Worm (Caenorhabditis elegans) whole organism, L2 larva: Measurements from ENCODE around the gene F49C12.6.

Experiments
- C34F6.9 ChIP-seq: fragments of 150-350 bp; optimal IDR thresholded peaks from 2 replicates; lab custom pipeline; 2014; ENCODE audit warnings: missing biosample characterization, missing genetic modification characterization
- F13H6.1 ChIP-seq: sonication (generic microtip); optimal IDR thresholded peaks from 2 replicates; lab custom pipeline; 2016; ENCODE audit warnings: missing genetic modification characterization, missing compliant biosample characterization
- R02D3.7 ChIP-seq: fragments of 150-350 bp; optimal IDR thresholded peaks from 2 replicates; lab custom pipeline; 2014; ENCODE audit warnings: missing biosample characterization, missing genetic modification characterization
- Y55F3AM.14 ChIP-seq: fragments of 200-800 bp; sonication (Bioruptor generic); optimal IDR thresholded peaks from 2 replicates; lab custom pipeline; 2018; ENCODE audit warnings: mild to moderate bottlenecking, missing genetic modification characterization, missing compliant biosample characterization
- ZK546.5 ChIP-seq: sonication (generic microtip); optimal IDR thresholded peaks from 2 replicates; lab custom pipeline; 2017; ENCODE audit warnings: missing biosample characterization, missing genetic modification characterization
- alr-1 ChIP-seq: fragments of 150-350 bp; optimal IDR thresholded peaks from 2 replicates; lab custom pipeline; 2014; ENCODE audit warnings: missing biosample characterization, missing genetic modification characterization
- aly-2 ChIP-seq: fragments of 150-350 bp; optimal IDR thresholded peaks from 2 replicates; lab custom pipeline; 2014; ENCODE audit warnings: missing biosample characterization, missing genetic modification characterization
- ama-1 ChIP-seq: fragments of 150-350 bp; optimal IDR thresholded peaks from 2 replicates; lab custom pipeline; 2018; ENCODE audit warnings: inconsistent platforms
- ceh-16 ChIP-seq: fragments of 150-350 bp; optimal IDR thresholded peaks from 2 replicates; lab custom pipeline; 2014; ENCODE audit warnings: missing biosample characterization, missing genetic modification characterization
- ceh-82 ChIP-seq: fragments of 150-350 bp; optimal IDR thresholded peaks from 2 replicates; lab custom pipeline; 2014; ENCODE audit warnings: missing biosample characterization, missing genetic modification characterization
- crh-2 ChIP-seq: sonication (generic microtip); optimal IDR thresholded peaks from 2 replicates; lab custom pipeline; 2017; ENCODE audit warnings: missing biosample characterization, missing genetic modification characterization
- egl-27 ChIP-seq: sonication (generic microtip); optimal IDR thresholded peaks from 3 replicates; lab custom pipeline; 2017; ENCODE audit warnings: missing biosample characterization, missing genetic modification reagents, missing genetic modification characterization
- elt-1 ChIP-seq: fragments of 150-350 bp; optimal IDR thresholded peaks from 2 replicates; lab custom pipeline; 2014; ENCODE audit warnings: missing biosample characterization, missing genetic modification characterization
- elt-3 ChIP-seq: sonication (generic microtip); optimal IDR thresholded peaks from 2 replicates; lab custom pipeline; 2017; ENCODE audit warnings: missing biosample characterization, missing genetic modification characterization
- fos-1 ChIP-seq: fragments of 150-350 bp; optimal IDR thresholded peaks from 2 replicates; lab custom pipeline; 2014; ENCODE audit warnings: missing biosample characterization, missing genetic modification characterization
- lin-11 ChIP-seq: fragments of 150-350 bp; sonication (generic microtip); optimal IDR thresholded peaks from 2 replicates; lab custom pipeline; 2014; ENCODE audit warnings: missing biosample characterization, missing genetic modification characterization, inconsistent platforms, mixed read lengths
- lin-13 ChIP-seq: fragments of 150-350 bp; optimal IDR thresholded peaks from 2 replicates; lab custom pipeline; 2014; ENCODE audit warnings: missing biosample characterization, missing genetic modification reagents, missing genetic modification characterization
- lin-39 ChIP-seq: fragments of 150-350 bp; optimal IDR thresholded peaks from 2 replicates; lab custom pipeline; 2014; ENCODE audit warnings: missing biosample characterization, missing genetic modification reagents, missing genetic modification characterization
- lsy-2 ChIP-seq, 2 experiments: fragments of 150-350 bp in 1 of 2; sonication (generic microtip) in 1 of 2; optimal IDR thresholded peaks; 2 replicates each; lab custom pipeline; 2014 to 2017; ENCODE audit warnings: missing biosample characterization in 2 of 2, missing genetic modification characterization in 2 of 2
- mbf-1 ChIP-seq: sonication (generic microtip); optimal IDR thresholded peaks from 2 replicates; lab custom pipeline; 2017; ENCODE audit warnings: missing biosample characterization, missing genetic modification characterization
- mdl-1 ChIP-seq, 2 experiments: fragments of 150-350 bp in 1 of 2; sonication (generic microtip) in 1 of 2; optimal IDR thresholded peaks; 2 replicates each; lab custom pipeline; 2017; ENCODE audit warnings: missing biosample characterization in 2 of 2, missing genetic modification characterization in 2 of 2
- nhr-10 ChIP-seq: sonication (generic microtip); optimal IDR thresholded peaks from 2 replicates; lab custom pipeline; 2017; ENCODE audit warnings: missing biosample characterization, missing genetic modification characterization
- nhr-11 ChIP-seq: fragments of 150-350 bp; optimal IDR thresholded peaks from 2 replicates; lab custom pipeline; 2014; ENCODE audit warnings: missing biosample characterization, missing genetic modification characterization
- nhr-12 ChIP-seq: fragments of 150-350 bp; optimal IDR thresholded peaks from 2 replicates; lab custom pipeline; 2014; ENCODE audit warnings: missing biosample characterization, missing genetic modification characterization
- nhr-21 ChIP-seq: fragments of 150-350 bp; optimal IDR thresholded peaks from 2 replicates; lab custom pipeline; 2014; ENCODE audit warnings: missing biosample characterization, missing genetic modification characterization
- nhr-23 ChIP-seq: fragments of 150-350 bp; optimal IDR thresholded peaks from 2 replicates; lab custom pipeline; 2014; ENCODE audit warnings: missing biosample characterization, missing genetic modification reagents, missing genetic modification characterization
- nhr-237 ChIP-seq: fragments of 150-350 bp; optimal IDR thresholded peaks from 2 replicates; lab custom pipeline; 2014; ENCODE audit warnings: missing biosample characterization, missing genetic modification characterization
- nhr-25 ChIP-seq: fragments of 150-350 bp; sonication (generic microtip); optimal IDR thresholded peaks from 3 replicates; lab custom pipeline; 2014; ENCODE audit warnings: missing biosample characterization, missing genetic modification characterization
- nhr-6 ChIP-seq: fragments of 150-350 bp; optimal IDR thresholded peaks from 2 replicates; lab custom pipeline; 2014; ENCODE audit warnings: missing biosample characterization, missing genetic modification characterization
- peb-1 ChIP-seq: fragments of 150-350 bp; optimal IDR thresholded peaks from 2 replicates; lab custom pipeline; 2014; ENCODE audit warnings: missing biosample characterization, missing genetic modification characterization
- sem-4 ChIP-seq: fragments of 150-350 bp; optimal IDR thresholded peaks from 2 replicates; lab custom pipeline; 2014; ENCODE audit warnings: missing biosample characterization, missing genetic modification reagents, missing genetic modification characterization
- skn-1 ChIP-seq: sonication (generic microtip); optimal IDR thresholded peaks from 2 replicates; lab custom pipeline; 2017; ENCODE audit warnings: missing biosample characterization, missing genetic modification characterization
- sma-3 ChIP-seq: sonication (generic microtip); optimal IDR thresholded peaks from 2 replicates; lab custom pipeline; 2016; ENCODE audit warnings: missing genetic modification reagents, missing genetic modification characterization, missing compliant biosample characterization
- sma-9 ChIP-seq, 2 experiments: fragments of 150-350 bp in 1 of 2; sonication (generic microtip) in 1 of 2; optimal IDR thresholded peaks; 2 replicates each; lab custom pipeline; 2014 to 2016; ENCODE audit warnings: missing genetic modification characterization in 2 of 2, mild to moderate bottlenecking in 1 of 2, missing biosample characterization in 1 of 2, missing compliant biosample characterization in 1 of 2, missing genetic modification reagents in 1 of 2, moderate library complexity in 1 of 2
- snpc-4 ChIP-seq: fragments of 150-350 bp; optimal IDR thresholded peaks from 2 replicates; lab custom pipeline; 2014; ENCODE audit warnings: missing biosample characterization, missing genetic modification characterization
- unc-39 ChIP-seq: fragments of 150-350 bp; optimal IDR thresholded peaks from 2 replicates; lab custom pipeline; 2014; ENCODE audit warnings: missing biosample characterization, missing genetic modification characterization
- unc-55 ChIP-seq: fragments of 150-350 bp; sonication (generic microtip); optimal IDR thresholded peaks from 3 replicates; lab custom pipeline; 2014; ENCODE audit warnings: missing biosample characterization, missing genetic modification reagents, missing genetic modification characterization
- unc-62 ChIP-seq: fragments of 150-350 bp; optimal IDR thresholded peaks from 2 replicates; lab custom pipeline; 2014; ENCODE audit warnings: missing biosample characterization, missing genetic modification reagents, missing genetic modification characterization
- ztf-1 ChIP-seq: fragments of 200-800 bp; sonication (Bioruptor generic); conservative IDR thresholded peaks from 2 replicates; pipeline ENCODE4 v1.3.6; 2022; ENCODE audit warnings: missing genetic modification characterization, missing compliant biosample characterization

The F49C12.6 gene

ce11 chrIV:9267581-9267980 is 41.3 kb downstream of the F49C12.6 start:
- no peak for TF ChIP-seq sma-9 (GFP tag; optimal IDR thresholded peaks at IDR 0.05; lab: Kevin White, UChicago)
- no peak for TF ChIP-seq sma-9 (tag; optimal IDR thresholded peaks at IDR 0.05; lab: Kevin White, UChicago)
- no peak for TF ChIP-seq sma-3 (GFP tag; lab: Kevin White, UChicago)
- no peak for TF ChIP-seq sem-4
- TF ChIP-seq Y55F3AM.14: no peak
- TF ChIP-seq nhr-6 (tag; lab: Kevin White, UChicago): no peak
- no peak for TF ChIP-seq lin-13 (GFP tag; lab: Kevin White, UChicago)
- TF ChIP-seq aly-2 (tag; lab: Kevin White, UChicago): no peak
- TF ChIP-seq nhr-25 (tag; lab: Kevin White, UChicago): no peak
- no peak for TF ChIP-seq ama-1 (lab: Kevin White, UChicago)
- TF ChIP-seq elt-1 (tag; lab: Kevin White, UChicago): no peak
- no peak for TF ChIP-seq R02D3.7 (tag; lab: Kevin White, UChicago)
- TF ChIP-seq unc-39 (tag; lab: Kevin White, UChicago): no peak
- TF ChIP-seq nhr-11 (tag; lab: Kevin White, UChicago): no peak
- TF ChIP-seq fos-1: no peak
- no peak for TF ChIP-seq elt-3 (tag; lab: Kevin White, UChicago)
- no peak for TF ChIP-seq ztf-1
- TF ChIP-seq lin-39 (tag; lab: Kevin White, UChicago): no peak

ce11 chrIV:9266464-9266863 is 42.4 kb downstream of the F49C12.6 start, which contains the start of gene Y11D7A.19:
TSS of gene Y11D7A.19 (minus strand) at chrIV:9266564.
- TF ChIP-seq ceh-16 (tag; lab: Kevin White, UChicago) (no peak), sem-4 (no peak), lin-11 (no peak), ZK546.5 (tag; lab: Kevin White, UChicago) (no peak), nhr-25 (tag; lab: Kevin White, UChicago) (no peak), mdl-1 (tag; optimal IDR thresholded peaks at IDR 0.05; lab: Kevin White, UChicago) (no peak), Y55F3AM.14 (no peak), skn-1 (no peak), ztf-1 (no peak), C34F6.9 (tag; lab: Kevin White, UChicago) (no peak), snpc-4 (tag; lab: Kevin White, UChicago) (no peak), elt-3 (tag; lab: Kevin White, UChicago) (no peak), nhr-12 (tag; lab: Kevin White, UChicago) (no peak), R02D3.7 (tag; lab: Kevin White, UChicago) (no peak)

- no peak for TF ChIP-seq mdl-1 (tag; optimal IDR thresholded peaks at IDR 0.05; lab: Kevin White, UChicago)
- TF ChIP-seq mbf-1 (tag; lab: Kevin White, UChicago): no peak
- no peak for TF ChIP-seq lin-39 (tag; lab: Kevin White, UChicago)
- no peak for TF ChIP-seq ceh-82 (tag; lab: Kevin White, UChicago)
- no peak for TF ChIP-seq nhr-12 (tag; lab: Kevin White, UChicago)
- no peak for TF ChIP-seq ztf-1
- TF ChIP-seq nhr-6 (tag; lab: Kevin White, UChicago): no peak
- no peak for TF ChIP-seq nhr-11 (tag; lab: Kevin White, UChicago)
- TF ChIP-seq snpc-4 (tag; lab: Kevin White, UChicago): no peak
- no peak for TF ChIP-seq peb-1
- no peak for TF ChIP-seq skn-1
- TF ChIP-seq nhr-23: no peak
- no peak for TF ChIP-seq nhr-10
- no peak for TF ChIP-seq R02D3.7 (tag; lab: Kevin White, UChicago)
- no peak for TF ChIP-seq unc-55 (GFP tag; lab: Kevin White, UChicago)
Measured at ce11 chrIV:9264513-9264912, 44.4 kb downstream of the F49C12.6 start.

- TF ChIP-seq nhr-25 (tag; lab: Kevin White, UChicago): no peak
- no peak for TF ChIP-seq crh-2
- no peak for TF ChIP-seq elt-3 (tag; lab: Kevin White, UChicago)
- no peak for TF ChIP-seq nhr-237 (tag; lab: Kevin White, UChicago)
- no peak for TF ChIP-seq nhr-6 (tag; lab: Kevin White, UChicago)
- TF ChIP-seq ama-1 (lab: Kevin White, UChicago): no peak
- TF ChIP-seq egl-27 (tag; lab: Kevin White, UChicago): no peak
- no peak for TF ChIP-seq alr-1
- no peak for TF ChIP-seq sma-3 (GFP tag; lab: Kevin White, UChicago)
- TF ChIP-seq sma-9 (GFP tag; optimal IDR thresholded peaks at IDR 0.05; lab: Kevin White, UChicago): no peak
- TF ChIP-seq sma-9 (tag; optimal IDR thresholded peaks at IDR 0.05; lab: Kevin White, UChicago): no peak
- no peak for TF ChIP-seq unc-62
- TF ChIP-seq lsy-2 (tag; optimal IDR thresholded peaks at IDR 0.05; lab: Kevin White, UChicago): no peak
- no peak for TF ChIP-seq ztf-1
- no peak for TF ChIP-seq F13H6.1 (tag; lab: Kevin White, UChicago)
- TF ChIP-seq nhr-21: no peak
- no peak for TF ChIP-seq nhr-11 (tag; lab: Kevin White, UChicago)
- TF ChIP-seq Y55F3AM.14: no peak
- TF ChIP-seq snpc-4 (tag; lab: Kevin White, UChicago): no peak
- no peak for TF ChIP-seq nhr-10
Measured at ce11 chrIV:9263812-9264320, 45.0 kb downstream of the F49C12.6 start, which contains the start of gene flh-1. TSS of gene flh-1 (minus strand) at chrIV:9264270.
